Fruit fly (Drosophila melanogaster) whole organism, embryonic: Measurements from ENCODE around the gene Dif.

ENCODE experiments used
- ATbp ChIP-seq: fragments of 200-800 bp; sonication (Bioruptor generic); optimal IDR thresholded peaks from 2 replicates; lab custom pipeline; 2017; ENCODE audit warnings: missing biosample characterization, mild to moderate bottlenecking, missing genetic modification characterization, missing genetic modification reagents
- BEAF-32 ChIP-seq: fragments of 200-800 bp; sonication (Bioruptor generic); optimal IDR thresholded peaks from 3 replicates; lab custom pipeline; 2017; ENCODE audit warnings: missing biosample characterization, missing genetic modification characterization, mild to moderate bottlenecking, moderate library complexity, missing genetic modification reagents
- CG10147 ChIP-seq: fragments of 200-800 bp; sonication (Bioruptor generic); optimal IDR thresholded peaks from 2 replicates; lab custom pipeline; 2019; ENCODE audit warnings: missing biosample characterization, mild to moderate bottlenecking, missing genetic modification characterization, moderate library complexity
- CG1024 ChIP-seq: fragments of 200-800 bp; sonication (Bioruptor generic); IDR thresholded peaks from 2 replicates; pipeline ENCODE4 v1.3.6; 2022; ENCODE audit warnings: missing biosample characterization, missing genetic modification characterization
- CG12155 ChIP-seq: fragments of 200-800 bp; sonication (Bioruptor generic); optimal IDR thresholded peaks from 3 replicates; lab custom pipeline; 2016; ENCODE audit warnings: missing biosample characterization, missing genetic modification characterization
- CG12219 ChIP-seq: fragments of 200-800 bp; sonication (Bioruptor generic); optimal IDR thresholded peaks from 3 replicates; lab custom pipeline; 2018; ENCODE audit warnings: missing biosample characterization, mild to moderate bottlenecking, missing genetic modification characterization
- CG13296 ChIP-seq: fragments of 200-800 bp; sonication (Bioruptor generic); optimal IDR thresholded peaks from 3 replicates; lab custom pipeline; 2018; ENCODE audit warnings: missing biosample characterization, mild to moderate bottlenecking, missing genetic modification characterization
- CG15696 ChIP-seq: fragments of 200-800 bp; sonication (Bioruptor generic); optimal IDR thresholded peaks from 2 replicates; lab custom pipeline; 2019; ENCODE audit warnings: missing biosample characterization, mild to moderate bottlenecking, missing genetic modification characterization, moderate library complexity
- CG17186 ChIP-seq: fragments of 200-800 bp; sonication (Bioruptor generic); optimal IDR thresholded peaks from 3 replicates; lab custom pipeline; 2017; ENCODE audit warnings: missing biosample characterization, missing genetic modification reagents, missing genetic modification characterization
- CG18262 ChIP-seq: fragments of 200-800 bp; optimal IDR thresholded peaks from 3 replicates; lab custom pipeline; 2019; ENCODE audit warnings: missing biosample characterization, mild to moderate bottlenecking, missing genetic modification characterization, moderate library complexity
- CG18476 ChIP-seq: fragments of 200-800 bp; sonication (Bioruptor generic); optimal IDR thresholded peaks from 2 replicates; lab custom pipeline; 2016; ENCODE audit warnings: missing biosample characterization, mild to moderate bottlenecking, missing genetic modification characterization
- CG3281 ChIP-seq: fragments of 200-800 bp; sonication (Bioruptor generic); optimal IDR thresholded peaks from 3 replicates; lab custom pipeline; 2017; ENCODE audit warnings: missing biosample characterization, mild to moderate bottlenecking, missing genetic modification characterization
- CG34376 ChIP-seq: fragments of 200-800 bp; sonication (Bioruptor generic); optimal IDR thresholded peaks from 2 replicates; lab custom pipeline; 2018; ENCODE audit warnings: missing biosample characterization, mild to moderate bottlenecking, missing genetic modification characterization
- CG5245 ChIP-seq: fragments of 200-800 bp; sonication (Bioruptor generic); optimal IDR thresholded peaks from 3 replicates; lab custom pipeline; 2016; ENCODE audit warnings: missing biosample characterization, missing genetic modification characterization
- CG7372 ChIP-seq: fragments of 200-800 bp; sonication (Bioruptor generic); IDR thresholded peaks from 2 replicates; pipeline ENCODE4 v1.3.6; 2022; ENCODE audit warnings: missing biosample characterization, missing genetic modification characterization
- CG7786 ChIP-seq: fragments of 200-800 bp; sonication (Bioruptor generic); optimal IDR thresholded peaks from 2 replicates; lab custom pipeline; 2016; ENCODE audit warnings: missing biosample characterization, missing genetic modification characterization
- Dbx ChIP-seq: fragments of 200-800 bp; sonication (Bioruptor generic); IDR thresholded peaks from 3 replicates; pipeline ENCODE4 v1.3.6; 2022; ENCODE audit warnings: missing biosample characterization, missing genetic modification characterization
- Ets65A ChIP-seq: fragments of 200-800 bp; sonication (Bioruptor generic); peaks from one replicate; lab custom pipeline; 2016; ENCODE audit warnings: missing biosample characterization, missing genetic modification characterization
- Ets97D ChIP-seq: fragments of 200-800 bp; sonication (Bioruptor generic); optimal IDR thresholded peaks from 3 replicates; lab custom pipeline; 2016; ENCODE audit warnings: missing biosample characterization, missing genetic modification characterization
- Fer1 ChIP-seq: fragments of 200-800 bp; sonication (Bioruptor generic); optimal IDR thresholded peaks from 2 replicates; lab custom pipeline; 2017; ENCODE audit warnings: missing biosample characterization, mild to moderate bottlenecking, missing genetic modification characterization
- MESR4 ChIP-seq: fragments of 200-800 bp; sonication (Bioruptor generic); optimal IDR thresholded peaks from 2 replicates; lab custom pipeline; 2018; ENCODE audit warnings: missing biosample characterization, mild to moderate bottlenecking, missing genetic modification characterization, moderate library complexity
- Meics ChIP-seq: fragments of 200-800 bp; sonication (Bioruptor generic); optimal IDR thresholded peaks from 2 replicates; lab custom pipeline; 2017; ENCODE audit warnings: missing biosample characterization, mild to moderate bottlenecking, missing genetic modification characterization
- Mrtf ChIP-seq: fragments of 200-800 bp; sonication (Bioruptor generic); IDR thresholded peaks from 3 replicates; pipeline ENCODE4 v1.3.6; 2022; ENCODE audit warnings: missing biosample characterization, missing genetic modification characterization
- Oli ChIP-seq: fragments of 200-800 bp; sonication (Bioruptor generic); optimal IDR thresholded peaks from 2 replicates; lab custom pipeline; 2018; ENCODE audit warnings: missing biosample characterization, mild to moderate bottlenecking, missing genetic modification characterization, moderate library complexity
- Rx ChIP-seq: fragments of 200-800 bp; sonication (Bioruptor generic); IDR thresholded peaks from 2 replicates; pipeline ENCODE4 v1.3.6; 2022; ENCODE audit warnings: missing biosample characterization, missing genetic modification characterization
- Spps ChIP-seq: fragments of 200-800 bp; sonication (Bioruptor generic); optimal IDR thresholded peaks from 2 replicates; lab custom pipeline; 2018; ENCODE audit warnings: missing biosample characterization, mild to moderate bottlenecking, missing genetic modification characterization
- Xrp1 ChIP-seq: fragments of 200-800 bp; sonication (Bioruptor generic); IDR thresholded peaks from 2 replicates; pipeline ENCODE4 v1.3.6; 2022; ENCODE audit warnings: missing biosample characterization, missing genetic modification characterization
- ac ChIP-seq: fragments of 200-800 bp; sonication (Bioruptor generic); optimal IDR thresholded peaks from 3 replicates; lab custom pipeline; 2017; ENCODE audit warnings: missing biosample characterization, mild to moderate bottlenecking, missing genetic modification characterization
- amos ChIP-seq: fragments of 200-800 bp; sonication (Bioruptor generic); IDR thresholded peaks from 2 replicates; pipeline ENCODE4 v1.3.6; 2022; ENCODE audit warnings: missing biosample characterization, missing genetic modification characterization; ENCODE audit not compliant: partially characterized antibody
- br ChIP-seq: fragments of >200 bp; optimal IDR thresholded peaks from 2 replicates; lab custom pipeline; 2017
- chm ChIP-seq: fragments of 200-800 bp; sonication (Bioruptor generic); IDR thresholded peaks from 2 replicates; pipeline ENCODE4 v1.3.6; 2022; ENCODE audit warnings: missing biosample characterization, missing genetic modification characterization
- esg ChIP-seq: fragments of 200-800 bp; sonication (Bioruptor generic); conservative IDR thresholded peaks from 2 replicates; pipeline ENCODE4 v1.3.6; 2022; ENCODE audit warnings: missing biosample characterization, missing genetic modification characterization
- fd3F ChIP-seq: fragments of 200-800 bp; sonication (Bioruptor generic); optimal IDR thresholded peaks from 2 replicates; lab custom pipeline; 2018; ENCODE audit warnings: missing biosample characterization, mild to moderate bottlenecking, missing genetic modification characterization, moderate library complexity
- fd96Cb ChIP-seq: fragments of 200-800 bp; sonication (Bioruptor generic); optimal IDR thresholded peaks from 2 replicates; lab custom pipeline; 2018; ENCODE audit warnings: missing biosample characterization, mild to moderate bottlenecking, missing genetic modification characterization, moderate library complexity
- gcm ChIP-seq: fragments of 200-800 bp; sonication (Bioruptor generic); optimal IDR thresholded peaks from 2 replicates; lab custom pipeline; 2019; ENCODE audit warnings: missing biosample characterization, mild to moderate bottlenecking, missing genetic modification characterization, moderate library complexity
- gfzf ChIP-seq: fragments of 200-800 bp; sonication (Bioruptor generic); optimal IDR thresholded peaks from 2 replicates; lab custom pipeline; 2016; ENCODE audit warnings: missing biosample characterization, mild to moderate bottlenecking, missing genetic modification characterization, moderate library complexity
- hb ChIP-seq: fragments of 200-800 bp; sonication (Bioruptor generic); IDR thresholded peaks from 3 replicates; pipeline ENCODE4 v1.3.6; 2022; ENCODE audit warnings: missing biosample characterization, missing genetic modification characterization; ENCODE audit not compliant: partially characterized antibody
- insv ChIP-seq, 2 experiments: fragments of 200-800 bp; sonication (Bioruptor generic); optimal IDR thresholded peaks; 3 replicates each; lab custom pipeline; 2016 to 2018; ENCODE audit warnings: missing biosample characterization in 2 of 2, missing genetic modification characterization in 2 of 2
- luna ChIP-seq: fragments of 200-800 bp; sonication (Bioruptor generic); optimal IDR thresholded peaks from 2 replicates; lab custom pipeline; 2016; ENCODE audit warnings: missing biosample characterization, missing genetic modification characterization
- nom ChIP-seq: fragments of 200-800 bp; sonication (Bioruptor generic); optimal IDR thresholded peaks from 2 replicates; lab custom pipeline; 2017; ENCODE audit warnings: missing biosample characterization, missing genetic modification characterization, mild to moderate bottlenecking, moderate library complexity, missing genetic modification reagents
- peb ChIP-seq: fragments of 200-800 bp; sonication (Bioruptor generic); IDR thresholded peaks from 2 replicates; pipeline ENCODE4 v1.3.6; 2022; ENCODE audit warnings: missing biosample characterization, missing genetic modification characterization
- pum ChIP-seq: fragments of 200-800 bp; sonication (Bioruptor generic); optimal IDR thresholded peaks from 2 replicates; lab custom pipeline; 2016; ENCODE audit warnings: missing biosample characterization, missing genetic modification characterization
- ro ChIP-seq: fragments of 200-800 bp; sonication (Bioruptor generic); IDR thresholded peaks from 2 replicates; pipeline ENCODE4 v1.3.6; 2022; ENCODE audit warnings: missing biosample characterization, missing genetic modification characterization
- salm ChIP-seq: fragments of 200-800 bp; sonication (Bioruptor generic); optimal IDR thresholded peaks from 2 replicates; lab custom pipeline; 2018; ENCODE audit warnings: missing biosample characterization, mild to moderate bottlenecking, missing genetic modification characterization
- schlank ChIP-seq: fragments of 200-800 bp; sonication (Bioruptor generic); optimal IDR thresholded peaks from 2 replicates; lab custom pipeline; 2018; ENCODE audit warnings: missing biosample characterization, mild to moderate bottlenecking, missing genetic modification characterization
- sisA ChIP-seq: fragments of 200-800 bp; sonication (Bioruptor generic); IDR thresholded peaks from 2 replicates; pipeline ENCODE4 v1.3.6; 2022; ENCODE audit warnings: missing biosample characterization, missing genetic modification characterization
- sr ChIP-seq: fragments of 200-800 bp; sonication (Bioruptor generic); IDR thresholded peaks from 3 replicates; pipeline ENCODE4 v1.3.6; 2022; ENCODE audit warnings: missing biosample characterization, missing genetic modification characterization
- stc ChIP-seq: fragments of 200-800 bp; sonication (Bioruptor generic); IDR thresholded peaks from 2 replicates; pipeline ENCODE4 v1.3.6; 2022; ENCODE audit warnings: missing biosample characterization, missing genetic modification characterization
- trh ChIP-seq: fragments of 200-800 bp; sonication (Bioruptor generic); optimal IDR thresholded peaks from 2 replicates; lab custom pipeline; 2016; ENCODE audit warnings: missing biosample characterization, missing genetic modification characterization
- tx ChIP-seq: fragments of 200-800 bp; sonication (Bioruptor generic); optimal IDR thresholded peaks from 2 replicates; lab custom pipeline; 2016; ENCODE audit warnings: missing biosample characterization, missing genetic modification characterization

Dif gene

dm6 chr2L:17472582-17473524 is 39.9 kb upstream of the Dif start, which contains the start of gene BicD (continued):
- TF ChIP-seq pum (GFP tag; lab: Kevin White, UChicago) (no peak), CG12155 (no peak), peb (GFP tag; lab: Robert Waterston, UW) (no peak), Meics (no peak), BEAF-32 (GFP tag; lab: Kevin White, UChicago) (peak; percentile 72), schlank (no peak), gcm (GFP tag; lab: Kevin White, UChicago) (no peak), ro (GFP tag; lab: Robert Waterston, UW) (no peak), stc (GFP tag; lab: Robert Waterston, UW) (no peak), Ets97D (peak; percentile 32), CG13296 (GFP tag; lab: Kevin White, UChicago) (peak; percentile 24), trh (GFP tag; lab: Kevin White, UChicago) (no peak), Ets65A (no peak), luna (GFP tag; lab: Kevin White, UChicago) (no peak), sr (no peak), Mrtf (no peak), Oli (tag; lab: Kevin White, UChicago) (no peak), CG1024 (GFP tag; lab: Robert Waterston, UW) (no peak), ATbp (no peak), CG34376 (GFP tag; lab: Kevin White, UChicago) (peak; percentile 28), CG18476 (GFP tag; lab: Kevin White, UChicago) (no peak), Rx (no peak), Fer1 (GFP tag; lab: Kevin White, UChicago) (no peak), CG18262 (tag; lab: Kevin White, UChicago) (peak; percentile 11), nom (GFP tag; lab: Kevin White, UChicago) (peak; percentile 35), CG12219 (no peak), Xrp1 (GFP tag; lab: Robert Waterston, UW) (no peak), CG7372 (GFP tag; lab: Robert Waterston, UW) (no peak), insv (GFP tag; optimal IDR thresholded peaks at IDR 0.05; lab: Kevin White, UChicago) (no peak), CG7786 (GFP tag; lab: Kevin White, UChicago) (no peak), amos (GFP tag; lab: Robert Waterston, UW) (peak; percentile 62), sisA (GFP tag; lab: Robert Waterston, UW) (no peak), CG17186 (peak; percentile 77), CG3281 (GFP tag; lab: Kevin White, UChicago) (no peak), Dbx (GFP tag; lab: Robert Waterston, UW) (no peak), gfzf (GFP tag; lab: Kevin White, UChicago) (peak; percentile 90), MESR4 (GFP tag; lab: Kevin White, UChicago) (peak; percentile 52), esg (GFP tag; lab: Robert Waterston, UW) (no peak), CG10147 (no peak), salm (tag; lab: Kevin White, UChicago) (no peak), ac (GFP tag; lab: Kevin White, UChicago) (no peak), CG15696 (no peak), hb (GFP tag; lab: Robert Waterston, UW) (no peak; the same call in 2 of the 3 replicates), fd3F (GFP tag; lab: Kevin White, UChicago) (no peak), fd96Cb (no peak), CG5245 (GFP tag; lab: Kevin White, UChicago) (no peak), chm (no peak), tx (GFP tag; lab: Kevin White, UChicago) (no peak), br (lab: Kevin White, UChicago) (no peak), Spps (no peak)
